Fruit fly (Drosophila melanogaster) whole organism: ENCODE data around the gene CG9689.

ENCODE experiments used
- CG8478 ChIP-seq: fragments of >200 bp; optimal IDR thresholded peaks from 2 replicates; lab custom pipeline; 2018; ENCODE audit warnings: inconsistent platforms
- Dll ChIP-seq: fragments of >200 bp; optimal IDR thresholded peaks from 2 replicates; lab custom pipeline; 2017
- EcR ChIP-seq, 2 experiments: fragments of >200 bp; optimal IDR thresholded peaks; 2 replicates each; lab custom pipeline; 2017; ENCODE audit warnings: missing biosample characterization in 2 of 2, missing genetic modification characterization in 2 of 2, missing genetic modification reagents in 2 of 2
- pan ChIP-seq: fragments of >200 bp; optimal IDR thresholded peaks from 2 replicates; lab custom pipeline; 2017
- psq ChIP-seq: fragments of >200 bp; optimal IDR thresholded peaks from 2 replicates; lab custom pipeline; 2017

DNA sequence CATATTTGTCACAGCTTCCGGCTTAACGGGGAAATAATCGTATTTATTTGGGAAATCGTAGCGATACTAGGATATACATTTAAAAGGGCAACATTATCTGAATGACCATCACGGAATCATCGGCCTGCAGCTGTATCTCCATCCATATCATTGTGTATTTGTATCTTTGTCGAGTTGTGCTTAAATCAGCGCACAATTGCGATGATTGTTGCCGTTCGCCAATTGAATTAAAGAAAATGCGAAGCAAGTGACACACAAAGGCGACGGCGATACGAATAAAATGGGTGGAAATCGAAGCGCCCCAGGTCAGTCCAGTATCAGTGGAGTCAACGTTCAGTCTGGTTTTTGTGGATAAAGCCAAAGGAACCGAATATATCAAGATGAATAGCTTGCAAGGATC lies 2.2 kb upstream of the CG9689 start, which contains the start of gene CG9686:
- TF ChIP-seq Dll (lab: Kevin White, UChicago), result no peak
- no peak for TF ChIP-seq psq
- TF ChIP-seq EcR (GFP tag; optimal IDR thresholded peaks at IDR 0.05; lab: Kevin White, UChicago), result no peak
- no peak for TF ChIP-seq CG8478
- no peak for TF ChIP-seq pan (lab: Kevin White, UChicago)
